Worm (Caenorhabditis elegans) whole organism, L3 larva: ENCODE measurements around the gene plpp-1.1.
A peak's percentile ranks its signal among the peaks of the same experiment; 100 is the strongest.

Source experiments
- aly-2 ChIP-seq: fragments of 150-350 bp; optimal IDR thresholded peaks from 2 replicates; lab custom pipeline; 2014; ENCODE audit warnings: missing biosample characterization, missing genetic modification characterization
- ceh-9 ChIP-seq: sonication (generic microtip); optimal IDR thresholded peaks from 2 replicates; lab custom pipeline; 2018; ENCODE audit warnings: missing biosample characterization, missing genetic modification characterization
- egl-5 ChIP-seq: fragments of 150-350 bp; optimal IDR thresholded peaks from 2 replicates; lab custom pipeline; 2017; ENCODE audit warnings: missing biosample characterization, missing genetic modification reagents, missing genetic modification characterization, inconsistent platforms
- jun-1 ChIP-seq: fragments of 150-350 bp; optimal IDR thresholded peaks from 2 replicates; lab custom pipeline; 2014; ENCODE audit warnings: missing biosample characterization, missing genetic modification reagents, missing genetic modification characterization
- mdl-1 ChIP-seq: fragments of 150-350 bp; optimal IDR thresholded peaks from 2 replicates; lab custom pipeline; 2014; ENCODE audit warnings: missing biosample characterization, missing genetic modification characterization
- nhr-11 ChIP-seq: fragments of 150-350 bp; optimal IDR thresholded peaks from 2 replicates; lab custom pipeline; 2014; ENCODE audit warnings: missing biosample characterization, missing genetic modification characterization
- pqm-1 ChIP-seq: fragments of 150-350 bp; optimal IDR thresholded peaks from 2 replicates; lab custom pipeline; 2017; ENCODE audit warnings: missing biosample characterization, missing genetic modification characterization, inconsistent platforms
- zag-1 ChIP-seq: fragments of 150-350 bp; optimal IDR thresholded peaks from 2 replicates; lab custom pipeline; 2014; ENCODE audit warnings: missing biosample characterization, missing genetic modification characterization
- ztf-11 ChIP-seq: fragments of 150-350 bp; optimal IDR thresholded peaks from 2 replicates; lab custom pipeline; 2014; ENCODE audit warnings: missing biosample characterization, missing genetic modification characterization

DNA sequence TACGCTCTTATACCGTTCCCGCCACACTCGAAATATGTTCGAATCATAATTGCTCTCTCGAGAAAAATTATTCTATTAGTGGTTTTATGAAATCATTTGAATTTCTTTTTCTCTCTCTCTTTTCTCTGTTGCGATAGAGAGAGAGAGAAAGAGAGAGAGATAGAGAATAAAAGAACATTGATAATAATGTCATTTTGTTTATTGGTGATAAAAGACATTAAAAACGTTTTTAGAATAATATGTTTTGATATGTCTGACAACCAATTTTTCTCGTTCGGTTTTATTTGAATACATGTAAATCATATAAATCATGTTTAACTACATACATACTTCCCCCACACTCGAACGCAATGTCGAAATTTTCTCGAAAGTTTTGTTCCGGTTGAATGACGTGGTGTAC, 25.2 kb upstream of the plpp-1.1 start:
- no peak for TF ChIP-seq mdl-1
- no peak for TF ChIP-seq ceh-9 (tag; lab: Kevin White, UChicago)
- TF ChIP-seq jun-1 = no peak
- no peak for TF ChIP-seq zag-1
- TF ChIP-seq aly-2 (tag; lab: Kevin White, UChicago) = no peak
- no peak for TF ChIP-seq nhr-11
- peak; percentile 30 for TF ChIP-seq pqm-1 (tag; lab: Kevin White, UChicago)
- TF ChIP-seq ztf-11 = no peak
- TF ChIP-seq egl-5 = peak; percentile 63
